Fruit fly (Drosophila melanogaster) whole organism, pupa: ENCODE measurements around the gene CG16736.

ENCODE experiments used
- CG12605 ChIP-seq: fragments of 200-800 bp; sonication (Bioruptor generic); IDR thresholded peaks from 2 replicates; pipeline ENCODE4 v1.3.6; 2022; ENCODE audit warnings: missing biosample characterization, missing genetic modification characterization
- CG13204 ChIP-seq: fragments of 200-800 bp; sonication (Bioruptor generic); optimal IDR thresholded peaks from 2 replicates; lab custom pipeline; 2018; ENCODE audit warnings: missing biosample characterization, mild to moderate bottlenecking, missing genetic modification characterization, moderate library complexity
- CG15710 ChIP-seq: fragments of 200-800 bp; sonication (Bioruptor generic); optimal IDR thresholded peaks from 2 replicates; lab custom pipeline; 2018; ENCODE audit warnings: missing biosample characterization, mild to moderate bottlenecking, missing genetic modification characterization, moderate library complexity
- CG32121 ChIP-seq: fragments of 200-800 bp; sonication (Bioruptor generic); IDR thresholded peaks from 2 replicates; pipeline ENCODE4 v1.3.6; 2022; ENCODE audit warnings: missing biosample characterization, missing genetic modification characterization
- CG34367 ChIP-seq: fragments of 200-800 bp; sonication (Bioruptor generic); optimal IDR thresholded peaks from 2 replicates; lab custom pipeline; 2018; ENCODE audit warnings: missing biosample characterization, mild to moderate bottlenecking, missing genetic modification characterization
- CG4496 ChIP-seq: fragments of 200-800 bp; sonication (Bioruptor generic); IDR thresholded peaks from 3 replicates; pipeline ENCODE4 v1.3.6; 2022; ENCODE audit warnings: missing biosample characterization, missing genetic modification characterization
- CG8159 ChIP-seq: fragments of 200-800 bp; sonication (Bioruptor generic); optimal IDR thresholded peaks from 3 replicates; lab custom pipeline; 2018; ENCODE audit warnings: missing biosample characterization, mild to moderate bottlenecking, missing genetic modification characterization, moderate library complexity
- CG8301 ChIP-seq: fragments of 200-800 bp; sonication (Bioruptor generic); optimal IDR thresholded peaks from 2 replicates; lab custom pipeline; 2018; ENCODE audit warnings: missing biosample characterization, mild to moderate bottlenecking, missing genetic modification characterization
- CG9948 ChIP-seq: fragments of 200-800 bp; sonication (Bioruptor generic); optimal IDR thresholded peaks from 2 replicates; lab custom pipeline; 2018; ENCODE audit warnings: missing biosample characterization, mild to moderate bottlenecking, missing genetic modification characterization, moderate library complexity
- Pif1B ChIP-seq: fragments of 200-800 bp; sonication (Bioruptor generic); optimal IDR thresholded peaks from 3 replicates; lab custom pipeline; 2016; ENCODE audit warnings: missing biosample characterization, missing genetic modification characterization
- Snoo ChIP-seq: fragments of 200-800 bp; sonication (Bioruptor generic); optimal IDR thresholded peaks from 3 replicates; lab custom pipeline; 2017; ENCODE audit warnings: missing biosample characterization, mild to moderate bottlenecking, missing genetic modification characterization, inconsistent platforms
- fd96Ca ChIP-seq: fragments of 200-800 bp; sonication (Bioruptor generic); IDR thresholded peaks from 3 replicates; pipeline ENCODE4 v1.3.6; 2022; ENCODE audit warnings: missing biosample characterization, missing genetic modification characterization
- gl ChIP-seq: fragments of 200-800 bp; sonication (Bioruptor generic); optimal IDR thresholded peaks from 2 replicates; lab custom pipeline; 2018; ENCODE audit warnings: missing biosample characterization, mild to moderate bottlenecking, missing genetic modification characterization
- rn ChIP-seq: fragments of 200-800 bp; sonication (Bioruptor generic); IDR thresholded peaks from 2 replicates; pipeline ENCODE4 v1.3.6; 2022; ENCODE audit warnings: missing biosample characterization, missing genetic modification characterization

DNA sequence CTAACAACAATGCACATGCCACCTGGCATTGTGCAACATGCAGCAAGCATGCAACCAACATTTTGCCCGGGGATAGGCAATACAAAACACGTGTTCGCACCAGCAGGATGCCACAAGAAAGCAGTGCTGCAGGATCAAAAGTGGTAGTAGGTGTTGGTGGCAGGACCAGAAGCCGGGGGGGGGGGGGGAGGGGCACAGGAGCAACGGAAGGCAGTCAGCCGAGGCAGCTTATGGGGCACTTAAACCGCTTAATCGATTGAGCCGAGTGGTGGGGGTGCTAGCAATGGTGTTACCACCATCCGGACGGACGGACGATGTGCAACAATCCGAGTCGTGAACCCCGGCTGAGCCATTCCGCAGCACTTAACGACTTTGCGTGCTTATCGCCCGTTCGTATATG, 39.6 kb upstream of the CG16736 start:
- TF ChIP-seq Snoo (tag; lab: Kevin White, UChicago): no peak
- no peak for TF ChIP-seq CG4496
- no peak for TF ChIP-seq rn
- TF ChIP-seq CG32121 (GFP tag; lab: Robert Waterston, UW): no peak
- no peak for TF ChIP-seq fd96Ca (GFP tag; lab: Robert Waterston, UW)
- TF ChIP-seq gl (tag; lab: Kevin White, UChicago): no peak
- no peak for TF ChIP-seq CG13204 (GFP tag; lab: Kevin White, UChicago)
- TF ChIP-seq CG9948 (tag; lab: Kevin White, UChicago): no peak
- no peak for TF ChIP-seq CG15710 (tag; lab: Kevin White, UChicago)
- TF ChIP-seq CG8301 (tag; lab: Kevin White, UChicago): no peak
- TF ChIP-seq CG8159 (tag; lab: Kevin White, UChicago): no peak
- no peak for TF ChIP-seq CG34367
- no peak for TF ChIP-seq Pif1B
- TF ChIP-seq CG12605 (GFP tag; lab: Robert Waterston, UW): no peak
